Worm (Caenorhabditis elegans) whole organism, mixed stage, embryonic: ENCODE results near the gene F08F1.9.
"Not testable (repeated sequence)": the region's sequence is repeated elsewhere in the genome, so short reads cannot be mapped to it uniquely, and the experiment has no call there.

Experiments
- bed-3 ChIP-seq: fragments of 200-800 bp; sonication (Bioruptor generic); optimal IDR thresholded peaks from 3 replicates; lab custom pipeline; 2018; ENCODE audit warnings: mild to moderate bottlenecking, missing genetic modification characterization, moderate library complexity, missing compliant biosample characterization
- blmp-1 ChIP-seq: fragments of 150-350 bp; optimal IDR thresholded peaks from 2 replicates; lab custom pipeline; 2014; ENCODE audit warnings: missing biosample characterization, missing genetic modification characterization
- ceh-39 ChIP-seq: fragments of 150-350 bp; optimal IDR thresholded peaks from 2 replicates; lab custom pipeline; 2014; ENCODE audit warnings: missing biosample characterization, missing genetic modification characterization
- ceh-43 ChIP-seq: fragments of 200-800 bp; sonication (Bioruptor generic); optimal IDR thresholded peaks from 2 replicates; lab custom pipeline; 2018; ENCODE audit warnings: mild to moderate bottlenecking, missing genetic modification characterization, moderate library complexity, missing compliant biosample characterization
- ces-1 ChIP-seq: fragments of 150-350 bp; optimal IDR thresholded peaks from 2 replicates; lab custom pipeline; 2014; ENCODE audit warnings: missing biosample characterization, missing genetic modification reagents, missing genetic modification characterization
- cnd-1 ChIP-seq: fragments of 200-800 bp; sonication (Bioruptor generic); optimal IDR thresholded peaks from 2 replicates; lab custom pipeline; 2018; ENCODE audit warnings: mild to moderate bottlenecking, missing genetic modification characterization, missing compliant biosample characterization
- drap-1 ChIP-seq: fragments of 200-800 bp; sonication (Bioruptor generic); optimal IDR thresholded peaks from 3 replicates; lab custom pipeline; 2018; ENCODE audit warnings: mild to moderate bottlenecking, missing genetic modification characterization, missing compliant biosample characterization
- elt-1 ChIP-seq: sonication (generic microtip); optimal IDR thresholded peaks from 2 replicates; lab custom pipeline; 2017; ENCODE audit warnings: missing genetic modification characterization, mild to moderate bottlenecking, missing compliant biosample characterization, antibody characterized with exemption, moderate library complexity, borderline replicate concordance; ENCODE audit not compliant: insufficient read depth
- elt-3 ChIP-seq: fragments of 150-350 bp; optimal IDR thresholded peaks from 2 replicates; lab custom pipeline; 2014; ENCODE audit warnings: missing biosample characterization, missing genetic modification characterization
- flh-1 ChIP-seq: fragments of 200-800 bp; sonication (Bioruptor generic); optimal IDR thresholded peaks from 2 replicates; lab custom pipeline; 2018; ENCODE audit warnings: mild to moderate bottlenecking, missing genetic modification characterization, moderate library complexity, missing compliant biosample characterization
- ham-2 ChIP-seq: fragments of 200-800 bp; sonication (Bioruptor generic); optimal IDR thresholded peaks from 2 replicates; lab custom pipeline; 2018; ENCODE audit warnings: mild to moderate bottlenecking, missing genetic modification characterization, missing compliant biosample characterization
- hlh-1 ChIP-seq: fragments of 150-350 bp; optimal IDR thresholded peaks from 2 replicates; lab custom pipeline; 2014; ENCODE audit warnings: missing biosample characterization, missing genetic modification reagents, missing genetic modification characterization
- lsy-2 ChIP-seq: fragments of 150-350 bp; optimal IDR thresholded peaks from 2 replicates; lab custom pipeline; 2014; ENCODE audit warnings: missing biosample characterization, missing genetic modification characterization
- mab-5 ChIP-seq: fragments of 150-350 bp; optimal IDR thresholded peaks from 2 replicates; lab custom pipeline; 2014; ENCODE audit warnings: missing biosample characterization, missing genetic modification characterization
- mep-1 ChIP-seq: fragments of 150-350 bp; optimal IDR thresholded peaks from 2 replicates; lab custom pipeline; 2017; ENCODE audit warnings: missing biosample characterization, missing genetic modification reagents, missing genetic modification characterization, inconsistent platforms
- mls-2 ChIP-seq: sonication (generic microtip); optimal IDR thresholded peaks from 2 replicates; lab custom pipeline; 2016; ENCODE audit warnings: mild to moderate bottlenecking, missing genetic modification characterization, moderate library complexity, missing compliant biosample characterization
- nhr-237 ChIP-seq: fragments of 150-350 bp; optimal IDR thresholded peaks from 2 replicates; lab custom pipeline; 2014; ENCODE audit warnings: missing biosample characterization, missing genetic modification characterization
- nhr-28 ChIP-seq: fragments of 150-350 bp; optimal IDR thresholded peaks from 2 replicates; lab custom pipeline; 2014; ENCODE audit warnings: missing biosample characterization, missing genetic modification characterization
- nhr-76 ChIP-seq: sonication (generic microtip); optimal IDR thresholded peaks from 2 replicates; lab custom pipeline; 2017; ENCODE audit warnings: missing biosample characterization, missing genetic modification characterization
- pha-4 ChIP-seq: fragments of 150-350 bp; optimal IDR thresholded peaks from 2 replicates; lab custom pipeline; 2018; ENCODE audit warnings: missing biosample characterization, missing genetic modification reagents, missing genetic modification characterization
- sem-2 ChIP-seq: fragments of 200-800 bp; sonication (Bioruptor generic); optimal IDR thresholded peaks from 2 replicates; lab custom pipeline; 2018; ENCODE audit warnings: mild to moderate bottlenecking, missing genetic modification characterization, missing compliant biosample characterization
- sptf-1 ChIP-seq: sonication (generic microtip); optimal IDR thresholded peaks from 2 replicates; lab custom pipeline; 2017; ENCODE audit warnings: mild to moderate bottlenecking, missing genetic modification characterization, moderate library complexity, missing compliant biosample characterization
- tbx-8 ChIP-seq: fragments of 200-800 bp; sonication (Bioruptor generic); optimal IDR thresholded peaks from 2 replicates; lab custom pipeline; 2018; ENCODE audit warnings: mild to moderate bottlenecking, missing genetic modification characterization, moderate library complexity, missing compliant biosample characterization
- unc-120 ChIP-seq: sonication (generic microtip); optimal IDR thresholded peaks from 2 replicates; lab custom pipeline; 2017; ENCODE audit warnings: missing genetic modification characterization, missing compliant biosample characterization; ENCODE audit not compliant: poor library complexity, severe bottlenecking
- unc-39 ChIP-seq: fragments of 150-350 bp; optimal IDR thresholded peaks from 2 replicates; lab custom pipeline; 2014; ENCODE audit warnings: missing biosample characterization, missing genetic modification characterization
- unc-62 ChIP-seq: fragments of 150-350 bp; optimal IDR thresholded peaks from 2 replicates; lab custom pipeline; 2014; ENCODE audit warnings: missing biosample characterization, missing genetic modification reagents, missing genetic modification characterization
- zip-8 ChIP-seq: fragments of 150-350 bp; optimal IDR thresholded peaks from 2 replicates; lab custom pipeline; 2014; ENCODE audit warnings: missing biosample characterization, missing genetic modification characterization

F08F1.9 gene

DNA sequence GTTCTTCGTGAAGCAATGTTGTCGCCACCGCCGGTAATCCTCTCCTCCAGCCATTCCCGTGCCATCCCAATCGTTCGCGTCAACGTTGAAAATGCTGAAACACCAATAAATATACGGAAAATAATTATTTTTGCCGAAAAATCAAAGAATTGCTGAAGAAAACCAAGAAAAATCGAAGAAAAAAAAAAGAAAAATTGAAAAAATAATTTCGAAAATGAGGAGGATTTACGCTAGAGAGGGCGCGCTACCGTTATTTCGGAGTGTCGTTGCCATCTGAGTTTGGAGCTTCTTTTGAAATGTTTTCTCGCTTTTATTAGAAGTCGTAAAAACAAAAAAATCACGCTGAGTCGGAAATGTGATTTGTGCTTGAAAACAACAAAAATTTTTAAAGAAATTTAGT, at the start of gene F08F1.9:
TSS of gene F08F1.9 (minus strand) at position 101 of the 400 bp plus-strand sequence.
- TF ChIP-seq pha-4 (tag; lab: Kevin White, UChicago); nhr-76; flh-1 (GFP tag; lab: Kevin White, UChicago): not testable (repeated sequence)

DNA sequence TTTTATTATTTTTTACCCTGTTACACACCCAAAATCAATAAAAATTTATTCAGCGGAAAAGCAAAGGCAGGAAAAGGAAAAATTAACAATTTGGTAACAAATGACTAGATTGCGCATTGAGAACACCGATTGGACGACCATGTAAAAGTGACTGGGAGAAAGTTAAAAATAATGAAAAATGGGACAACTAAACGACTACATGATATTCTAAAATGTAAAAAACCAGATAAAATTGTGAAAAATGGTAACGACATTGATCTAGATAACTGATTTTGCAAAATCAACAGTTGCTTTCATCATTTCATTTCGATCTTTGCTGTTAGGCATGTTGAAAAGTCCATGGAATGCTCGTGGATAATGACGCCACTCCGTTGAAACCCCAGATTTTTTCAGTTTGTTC, 49.1 kb upstream of the F08F1.9 start:
- TF ChIP-seq zip-8 = no peak
- TF ChIP-seq unc-62 (GFP tag; lab: Kevin White, UChicago) = no peak
- TF ChIP-seq unc-120 (tag; lab: Kevin White, UChicago) = no peak
- no peak for TF ChIP-seq elt-1 (tag; lab: Kevin White, UChicago)
- no peak for TF ChIP-seq cnd-1 (tag; lab: Kevin White, UChicago)
- no peak for TF ChIP-seq nhr-237
- TF ChIP-seq mab-5 = no peak
- no peak for TF ChIP-seq drap-1
- TF ChIP-seq pha-4 (tag; lab: Kevin White, UChicago) = no peak
- no peak for TF ChIP-seq nhr-28 (tag; lab: Kevin White, UChicago)
- TF ChIP-seq sem-2 (GFP tag; lab: Kevin White, UChicago) = no peak
- no peak for TF ChIP-seq mls-2
- TF ChIP-seq mep-1 (tag; lab: Kevin White, UChicago) = no peak
- TF ChIP-seq blmp-1 (tag; lab: Kevin White, UChicago) = no peak
- no peak for TF ChIP-seq sptf-1 (tag; lab: Kevin White, UChicago)
- TF ChIP-seq ces-1 = no peak
- TF ChIP-seq ceh-39 (tag; lab: Kevin White, UChicago) = no peak

DNA sequence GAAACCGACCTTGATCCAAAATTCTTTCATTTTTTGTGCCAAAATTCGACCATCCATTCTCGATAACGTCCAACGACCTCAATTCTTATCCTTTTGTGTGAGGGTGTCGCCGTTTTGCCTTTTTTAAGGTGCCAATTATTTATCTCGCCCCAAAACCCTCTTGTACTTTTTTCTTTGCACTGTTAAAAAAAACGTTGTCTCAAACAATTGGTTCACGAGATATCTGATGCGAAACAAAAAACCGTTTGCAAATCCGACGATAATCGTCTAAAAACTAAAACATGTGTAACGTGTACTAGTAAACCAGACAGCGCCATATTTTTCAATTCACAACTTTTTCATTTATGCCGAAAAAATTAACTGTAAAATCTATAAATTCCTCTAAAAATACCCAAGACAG, 46.7 kb upstream of the F08F1.9 start, which contains the start of gene F16F9.3:
TSS of gene F16F9.3 (plus strand) at position 301 of the 400 bp plus-strand sequence.
- TF ChIP-seq ceh-43 = no peak
- no peak for TF ChIP-seq nhr-28 (tag; lab: Kevin White, UChicago)
- no peak for TF ChIP-seq ces-1
- no peak for TF ChIP-seq unc-62 (GFP tag; lab: Kevin White, UChicago)
- TF ChIP-seq blmp-1 (tag; lab: Kevin White, UChicago) = no peak
- TF ChIP-seq cnd-1 (tag; lab: Kevin White, UChicago) = no peak
- TF ChIP-seq sem-2 (GFP tag; lab: Kevin White, UChicago) = no peak

DNA sequence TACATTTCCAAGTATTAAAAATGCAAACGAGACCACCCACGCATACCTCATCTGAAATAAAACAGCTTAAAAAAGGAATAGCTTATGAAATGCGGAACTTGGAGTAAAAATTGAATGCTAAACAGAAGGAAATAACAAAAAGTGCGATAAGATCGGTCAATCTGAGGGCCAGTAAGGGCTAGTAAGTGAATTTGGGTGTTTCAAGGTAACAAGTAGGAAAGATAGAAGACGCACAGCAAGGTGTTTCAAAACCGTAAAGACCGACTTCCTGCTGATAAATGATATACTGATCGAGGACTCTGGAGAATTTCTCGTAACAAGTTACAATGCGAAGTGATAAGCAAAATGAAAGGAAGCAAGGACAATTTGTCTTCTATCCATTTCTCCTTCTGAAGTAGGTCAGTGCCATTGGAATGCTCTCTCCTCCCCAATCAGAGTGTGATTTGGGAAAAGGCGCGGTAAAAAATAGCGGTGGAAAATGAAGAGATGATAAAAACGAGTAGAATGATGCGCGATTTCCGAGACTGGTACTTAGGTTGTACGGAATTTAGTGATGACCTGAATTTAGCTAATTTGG, 45.0 kb upstream of the F08F1.9 start, which contains the start of gene dpy-6:
TSS of gene dpy-6 (minus strand) at position 51 of the 577 bp plus-strand sequence.
- no peak for TF ChIP-seq mab-5
- no peak for TF ChIP-seq lsy-2
- TF ChIP-seq, all 35 proteins: peak for 0

DNA sequence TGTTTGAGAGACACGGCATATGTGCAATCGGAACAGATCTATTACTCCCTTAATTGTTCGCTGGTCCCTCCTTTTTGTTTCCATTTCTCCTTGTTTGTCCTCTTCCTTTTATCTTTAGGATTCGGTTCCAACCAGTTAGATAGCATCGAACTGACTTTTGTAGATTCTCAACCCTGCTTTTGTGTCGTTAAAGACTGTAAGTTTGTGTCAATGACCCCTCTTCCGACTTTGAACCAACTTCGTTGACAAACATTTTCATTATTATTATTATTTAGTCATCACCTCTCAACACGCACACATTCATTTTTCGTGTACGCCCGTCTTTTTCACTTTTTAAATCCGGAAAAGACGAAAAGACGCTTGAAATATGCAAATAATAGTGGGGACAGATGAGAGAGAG, 35.5 kb upstream of the F08F1.9 start, which contains the start of gene F16F9.1:
TSS of gene F16F9.1 (plus strand) at position 301 of the 400 bp plus-strand sequence.
- TF ChIP-seq unc-62 (GFP tag; lab: Kevin White, UChicago) (no peak), sptf-1 (tag; lab: Kevin White, UChicago) (no peak), ham-2 (GFP tag; lab: Kevin White, UChicago) (no peak), tbx-8 (GFP tag; lab: Kevin White, UChicago) (no peak), unc-120 (tag; lab: Kevin White, UChicago) (no peak), blmp-1 (tag; lab: Kevin White, UChicago) (no peak), bed-3 (GFP tag; lab: Kevin White, UChicago) (no peak), mab-5 (no peak), ceh-39 (tag; lab: Kevin White, UChicago) (no peak), unc-39 (tag; lab: Kevin White, UChicago) (no peak), hlh-1 (tag; lab: Kevin White, UChicago) (no peak), cnd-1 (tag; lab: Kevin White, UChicago) (no peak), lsy-2 (no peak), drap-1 (no peak)
- TF ChIP-seq, all 35 proteins: peak for 0

DNA sequence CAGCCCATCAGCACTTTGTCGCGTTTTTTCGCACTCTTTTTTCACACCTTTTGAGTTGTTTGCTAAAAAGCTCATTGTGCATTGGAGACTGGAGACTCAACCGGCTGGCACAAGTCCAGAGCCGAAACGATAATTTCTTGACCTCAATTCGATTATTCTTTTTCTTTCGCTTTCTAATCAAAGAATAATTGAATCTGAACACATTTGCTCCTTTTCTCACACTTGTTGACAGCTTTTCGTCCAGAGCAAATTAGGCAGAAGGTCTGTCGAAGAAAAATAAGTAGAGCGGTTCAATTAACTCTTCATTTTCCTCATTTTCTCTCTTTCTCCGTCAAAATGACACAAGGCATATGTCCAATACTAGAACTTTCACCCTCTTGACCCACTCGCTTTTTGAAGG, 34.3 kb upstream of the F08F1.9 start:
- peak; percentile 94 for TF ChIP-seq ces-1
- TF ChIP-seq elt-3 (tag; lab: Kevin White, UChicago) = no peak
- TF ChIP-seq, all 35 proteins: peak for 1
